Worm (Caenorhabditis elegans): ENCODE results near the gene lido-18.

The lido-18 gene

ce11 chrIII:7661162-7661561, 916 bp upstream of the lido-18 start:
- no peak for TF ChIP-seq drap-1 (GFP tag; optimal IDR thresholded peaks at IDR 0.05)
- no peak for TF ChIP-seq ceh-43 (GFP tag; optimal IDR thresholded peaks at IDR 0.05)
- TF ChIP-seq unc-62 (GFP tag; optimal IDR thresholded peaks at IDR 0.05) = no peak
- TF ChIP-seq mep-1 (tag; optimal IDR thresholded peaks at IDR 0.05) = no peak
- TF ChIP-seq nhr-28 (tag; optimal IDR thresholded peaks at IDR 0.05) = no peak
- TF ChIP-seq unc-39 (tag; optimal IDR thresholded peaks at IDR 0.05) = no peak
- TF ChIP-seq lin-32 (GFP tag; optimal IDR thresholded peaks at IDR 0.05) = no peak
- TF ChIP-seq elt-1 (tag; optimal IDR thresholded peaks at IDR 0.05; ENCODE audit: borderline replicate concordance, insufficient read depth) = no peak
- TF ChIP-seq M03D4.4 (tag; optimal IDR thresholded peaks at IDR 0.05) = no peak
- TF ChIP-seq pha-4 (tag; optimal IDR thresholded peaks at IDR 0.05) = no peak
- no peak for TF ChIP-seq nhr-237 (tag; optimal IDR thresholded peaks at IDR 0.05)
- TF ChIP-seq ceh-83 (GFP tag; optimal IDR thresholded peaks at IDR 0.05) = no peak
- no peak for TF ChIP-seq lin-13 (tag; optimal IDR thresholded peaks at IDR 0.05)
- no peak for TF ChIP-seq lsy-2 (tag; optimal IDR thresholded peaks at IDR 0.05)
- TF ChIP-seq elt-3 (tag; optimal IDR thresholded peaks at IDR 0.05) = no peak
- no peak for TF ChIP-seq flh-1 (GFP tag; optimal IDR thresholded peaks at IDR 0.05)
- TF ChIP-seq blmp-1 (tag; optimal IDR thresholded peaks at IDR 0.05) = no peak

- no peak for TF ChIP-seq M03D4.4 (tag; optimal IDR thresholded peaks at IDR 0.05)
- TF ChIP-seq mab-5 (tag; optimal IDR thresholded peaks at IDR 0.05) = no peak
- no peak for TF ChIP-seq drap-1 (GFP tag; optimal IDR thresholded peaks at IDR 0.05)
- no peak for TF ChIP-seq ces-1 (GFP tag; optimal IDR thresholded peaks at IDR 0.05)
- TF ChIP-seq nhr-28 (tag; optimal IDR thresholded peaks at IDR 0.05) = no peak
- TF ChIP-seq unc-39 (tag; optimal IDR thresholded peaks at IDR 0.05) = no peak
- no peak for TF ChIP-seq unc-62 (GFP tag; optimal IDR thresholded peaks at IDR 0.05)
- no peak for TF ChIP-seq pha-4 (tag; optimal IDR thresholded peaks at IDR 0.05)
- no peak for TF ChIP-seq hlh-1 (tag; optimal IDR thresholded peaks at IDR 0.05)
- no peak for TF ChIP-seq lsy-2 (tag; optimal IDR thresholded peaks at IDR 0.05)
- TF ChIP-seq ceh-83 (GFP tag; optimal IDR thresholded peaks at IDR 0.05) = no peak
- TF ChIP-seq blmp-1 (tag; optimal IDR thresholded peaks at IDR 0.05) = no peak
- no peak for TF ChIP-seq ham-2 (GFP tag; optimal IDR thresholded peaks at IDR 0.05)
- no peak for TF ChIP-seq nhr-76 (tag; optimal IDR thresholded peaks at IDR 0.05)
- no peak for TF ChIP-seq lin-13 (tag; optimal IDR thresholded peaks at IDR 0.05)
These were observed 3.9 kb downstream of the lido-18 start for ce11 chrIII:7665928-7666327.

- TF ChIP-seq unc-120 (tag; optimal IDR thresholded peaks at IDR 0.05; ENCODE audit: poor library complexity, severe bottlenecking) (no peak), sem-2 (GFP tag; optimal IDR thresholded peaks at IDR 0.05) (no peak), ceh-43 (GFP tag; optimal IDR thresholded peaks at IDR 0.05) (no peak), drap-1 (GFP tag; optimal IDR thresholded peaks at IDR 0.05) (no peak), elt-3 (tag; optimal IDR thresholded peaks at IDR 0.05) (no peak), mab-5 (tag; optimal IDR thresholded peaks at IDR 0.05) (no peak), hlh-1 (tag; optimal IDR thresholded peaks at IDR 0.05) (no peak), pha-4 (tag; optimal IDR thresholded peaks at IDR 0.05) (no peak), ceh-39 (tag; optimal IDR thresholded peaks at IDR 0.05) (no peak)
These were observed 10.3 kb downstream of the lido-18 start for ce11 chrIII:7672411-7672810.

- TF ChIP-seq ceh-43 (GFP tag; optimal IDR thresholded peaks at IDR 0.05) = no peak
- no peak for TF ChIP-seq mls-2 (tag; optimal IDR thresholded peaks at IDR 0.05)
- no peak for TF ChIP-seq sem-2 (GFP tag; optimal IDR thresholded peaks at IDR 0.05)
- TF ChIP-seq M03D4.4 (tag; optimal IDR thresholded peaks at IDR 0.05) = no peak
These were observed 30.2 kb downstream of the lido-18 start for ce11 chrIII:7692287-7692686.

- no peak for TF ChIP-seq ces-1 (GFP tag; optimal IDR thresholded peaks at IDR 0.05)
- TF ChIP-seq lin-13 (tag; optimal IDR thresholded peaks at IDR 0.05) = no peak
- no peak for TF ChIP-seq mls-2 (tag; optimal IDR thresholded peaks at IDR 0.05)
- TF ChIP-seq nhr-12 (tag; optimal IDR thresholded peaks at IDR 0.05) = no peak
- TF ChIP-seq sem-2 (GFP tag; optimal IDR thresholded peaks at IDR 0.05) = no peak
- no peak for TF ChIP-seq nhr-2 (tag; optimal IDR thresholded peaks at IDR 0.05)
- no peak for TF ChIP-seq flh-1 (GFP tag; optimal IDR thresholded peaks at IDR 0.05)
- TF ChIP-seq ceh-83 (GFP tag; optimal IDR thresholded peaks at IDR 0.05) = no peak
- TF ChIP-seq elt-1 (tag; optimal IDR thresholded peaks at IDR 0.05; ENCODE audit: borderline replicate concordance, insufficient read depth) = no peak
These were observed 32.2 kb downstream of the lido-18 start, which contains the start of gene C18H2.5 for ce11 chrIII:7694274-7694673. Gene C18H2.5, minus strand, starts transcription at chrIII:7694374.

ce11 chrIII:7703474-7703873, 41.4 kb downstream of the lido-18 start:
- peak; percentile 81 for TF ChIP-seq zip-8 (tag; optimal IDR thresholded peaks at IDR 0.05)
- no peak for TF ChIP-seq nhr-237 (tag; optimal IDR thresholded peaks at IDR 0.05)

All from whole organism, mixed stage, embryonic.